Fruit fly (Drosophila melanogaster): ENCODE measurements around the gene CG43054.

The CG43054 gene

DNA sequence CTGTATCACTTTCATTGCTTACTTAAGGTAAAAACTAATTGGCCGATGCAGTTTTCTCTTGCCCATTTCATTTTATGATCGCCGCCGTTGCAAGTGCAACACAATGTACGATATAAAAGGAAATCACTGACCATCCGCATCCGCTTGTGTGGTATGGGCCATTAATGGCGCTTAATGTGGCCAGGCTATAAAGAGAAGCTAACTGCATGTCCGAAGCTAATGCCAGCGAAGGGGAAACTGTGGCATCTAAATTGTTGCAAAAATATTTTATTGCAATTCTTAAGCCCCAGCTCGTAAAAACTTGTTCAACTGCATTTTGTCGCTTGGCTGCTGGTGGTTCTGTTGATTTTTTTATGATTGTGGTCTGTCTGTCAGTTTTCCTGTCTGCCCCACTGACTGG, 43.6 kb downstream of the CG43054 start:
- no peak for TF ChIP-seq foxo (GFP tag; optimal IDR thresholded peaks at IDR 0.05)
- no peak for TF ChIP-seq Rel (GFP tag; optimal IDR thresholded peaks at IDR 0.05)
- TF ChIP-seq Rel (tag; optimal IDR thresholded peaks at IDR 0.05) = no peak
- no peak for TF ChIP-seq Jra (GFP tag; optimal IDR thresholded peaks at IDR 0.05)
- TF ChIP-seq sage (GFP tag; optimal IDR thresholded peaks at IDR 0.05) = no peak
- TF ChIP-seq GATAd (GFP tag; optimal IDR thresholded peaks at IDR 0.05) = no peak
- no peak for TF ChIP-seq jim (GFP tag; optimal IDR thresholded peaks at IDR 0.05)
- no peak for TF ChIP-seq CG9705 (GFP tag; optimal IDR thresholded peaks at IDR 0.05)
- no peak for TF ChIP-seq rgr (GFP tag; optimal IDR thresholded peaks at IDR 0.05)
- TF ChIP-seq Myc (optimal IDR thresholded peaks at IDR 0.05) = no peak
- TF ChIP-seq Vsx2 (GFP tag; optimal IDR thresholded peaks at IDR 0.05; ENCODE audit: partially characterized antibody) = no peak
- no peak for TF ChIP-seq Abd-B (GFP tag; optimal IDR thresholded peaks at IDR 0.05)
- no peak for TF ChIP-seq Dif (GFP tag; optimal IDR thresholded peaks at IDR 0.05; ENCODE audit: partially characterized antibody)

Measured in whole organism, wandering third instar larva.